Fruit fly (Drosophila melanogaster): ENCODE measurements around the gene CG45064.
A peak's percentile ranks its signal among the peaks of the same experiment; 100 is the strongest.

Gene CG45064

dm6 chrX:14831713-14832561, 50.4 kb downstream of the CG45064 start, which contains the start of gene CG14408 (continued):
- TF ChIP-seq Blimp-1 (GFP tag; optimal IDR thresholded peaks at IDR 0.05), result peak; percentile 6
- TF ChIP-seq grn (GFP tag; optimal IDR thresholded peaks at IDR 0.05), result no peak
- no peak for TF ChIP-seq CG13123 (GFP tag; optimal IDR thresholded peaks at IDR 0.05)
- no peak for TF ChIP-seq prd (optimal IDR thresholded peaks at IDR 0.05)
- TF ChIP-seq prd (GFP tag; IDR thresholded peaks at IDR 0.05), result no peak
- TF ChIP-seq klu (GFP tag; IDR thresholded peaks at IDR 0.05), result no peak
- TF ChIP-seq gem (tag; optimal IDR thresholded peaks at IDR 0.05), result peak; percentile 50
- 0 out of 3 replicates have a peak, but pooled peaks have one; percentile 6 for TF ChIP-seq CG14860 (GFP tag; IDR thresholded peaks at IDR 0.05; ENCODE audit: partially characterized antibody)
- peak; percentile 10 for TF ChIP-seq CG7556 (GFP tag; optimal IDR thresholded peaks at IDR 0.05)
- no peak for TF ChIP-seq stc (GFP tag; IDR thresholded peaks at IDR 0.05)
- no peak for TF ChIP-seq Gug (GFP tag; IDR thresholded peaks at IDR 0.05)
- TF ChIP-seq pita (GFP tag; optimal IDR thresholded peaks at IDR 0.05), result no peak
- no peak for TF ChIP-seq ERR (GFP tag; optimal IDR thresholded peaks at IDR 0.05)
- TF ChIP-seq Usf (GFP tag; optimal IDR thresholded peaks at IDR 0.05), result no peak

- TF ChIP-seq CG4360 (GFP tag; IDR thresholded peaks at IDR 0.05) (peak; percentile 88), prd (optimal IDR thresholded peaks at IDR 0.05) (no peak), prd (GFP tag; IDR thresholded peaks at IDR 0.05) (no peak), row (GFP tag; IDR thresholded peaks at IDR 0.05) (0 out of 3 replicates have a peak, but pooled peaks have one; percentile 17), D19A (tag; optimal IDR thresholded peaks at IDR 0.05) (peak; percentile 19), sens (GFP tag) (peak; percentile 22)
Observed at dm6 chrX:14827643-14828042, 54.7 kb downstream of the CG45064 start.

- TF ChIP-seq pzg (GFP tag; optimal IDR thresholded peaks at IDR 0.05) (peak; percentile 64), CG2120 (GFP tag; optimal IDR thresholded peaks at IDR 0.05) (peak; percentile 32), Sry-δ (GFP tag; optimal IDR thresholded peaks at IDR 0.05) (peak; percentile 91), NFAT (GFP tag; IDR thresholded peaks at IDR 0.05) (peak; percentile 39; the same call in 1 of the 2 replicates), CG8924 (tag; optimal IDR thresholded peaks at IDR 0.05) (no peak), CG32532 (GFP tag; IDR thresholded peaks at IDR 0.05) (peak; percentile 61), CG4328 (GFP tag; optimal IDR thresholded peaks at IDR 0.05) (no peak), CG17802 (tag; optimal IDR thresholded peaks at IDR 0.05) (no peak), CG18599 (GFP tag; optimal IDR thresholded peaks at IDR 0.05) (peak; percentile 22), oc (tag; optimal IDR thresholded peaks at IDR 0.05) (no peak), nau (GFP tag; optimal IDR thresholded peaks at IDR 0.05) (no peak), CG13894 (tag; optimal IDR thresholded peaks at IDR 0.05) (peak; percentile 20), chm (GFP tag; IDR thresholded peaks at IDR 0.05) (0 out of 2 replicates have a peak, but pooled peaks have one; percentile 63), CG18262 (tag; optimal IDR thresholded peaks at IDR 0.05) (no peak), CG1832 (GFP tag; optimal IDR thresholded peaks at IDR 0.05) (no peak), Fer2 (tag; optimal IDR thresholded peaks at IDR 0.05) (no peak), CG42726 (GFP tag; IDR thresholded peaks at IDR 0.05; ENCODE audit: partially characterized antibody) (peak; percentile 96), Dp (GFP tag; optimal IDR thresholded peaks at IDR 0.05) (peak; percentile 20), HHEX (GFP tag; optimal IDR thresholded peaks at IDR 0.05) (peak; percentile 34), CG15514 (GFP tag; optimal IDR thresholded peaks at IDR 0.05) (peak; percentile 69), CG6683 (GFP tag; optimal IDR thresholded peaks at IDR 0.05) (no peak), Mes4 (GFP tag; optimal IDR thresholded peaks at IDR 0.05) (no peak), Hr78 (GFP tag; optimal IDR thresholded peaks at IDR 0.05) (no peak), HmgZ (tag; optimal IDR thresholded peaks at IDR 0.05) (peak; percentile 15), CG33557 (GFP tag; optimal IDR thresholded peaks at IDR 0.05) (no peak), CG14710 (tag; optimal IDR thresholded peaks at IDR 0.05) (no peak)
Observed at dm6 chrX:14825922-14826617, 56.3 kb downstream of the CG45064 start, which contains the start of gene rut. rut (minus strand) TSS chrX:14826073.
